Worm (Caenorhabditis elegans) whole organism, late embryonic: Measurements from ENCODE around the gene T12A2.3.

ENCODE experiments used
- hlh-6 ChIP-seq: sonication (generic microtip); optimal IDR thresholded peaks from 2 replicates; lab custom pipeline; 2016; ENCODE audit warnings: missing genotype, missing genetic modification characterization, missing compliant biosample characterization
- ttx-3 ChIP-seq: sonication (generic microtip); optimal IDR thresholded peaks from 2 replicates; lab custom pipeline; 2016; ENCODE audit warnings: missing genetic modification reagents, missing genetic modification characterization, missing compliant biosample characterization

DNA sequence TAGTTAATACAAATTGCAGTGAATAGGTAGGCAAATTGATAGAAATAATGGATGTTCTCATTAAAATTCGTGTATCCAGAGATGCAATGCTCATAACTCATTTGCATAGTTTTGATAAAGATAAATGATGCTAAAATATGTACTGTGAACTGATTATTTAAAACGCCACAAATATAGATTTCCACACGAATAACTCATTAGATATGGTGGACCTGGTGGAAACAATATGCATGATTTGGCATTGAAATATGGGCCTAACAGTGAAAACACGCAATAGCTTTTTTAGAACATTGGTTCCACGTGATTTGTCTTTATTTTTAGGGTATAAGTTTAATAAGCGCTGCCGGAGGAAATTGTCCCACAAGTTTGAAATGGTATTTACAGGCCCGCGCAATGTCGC is 29.6 kb downstream of the T12A2.3 start, which contains the start of gene srg-3:
- no peak for TF ChIP-seq hlh-6
- TF ChIP-seq ttx-3, result no peak
